Worm (Caenorhabditis elegans): ENCODE results near the gene JC8.4.

DNA sequence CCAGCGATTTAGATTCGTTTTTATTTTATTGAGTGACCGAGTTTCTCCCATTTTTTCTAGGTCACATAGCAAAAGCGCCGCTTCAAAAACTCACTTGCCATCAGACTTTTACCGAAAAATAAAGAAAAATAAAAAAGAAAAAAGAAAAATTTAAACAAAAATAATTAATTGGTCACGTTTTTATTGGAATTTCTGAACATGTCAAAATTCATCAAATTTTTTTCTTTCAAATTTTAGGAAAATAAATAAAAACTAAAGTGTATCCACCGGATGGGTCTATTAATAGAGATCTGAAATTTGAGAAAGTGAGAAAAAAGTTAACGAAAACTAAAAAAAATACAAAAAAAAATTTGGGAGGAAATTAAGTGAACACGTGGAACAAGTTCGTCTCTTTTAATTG is 33.9 kb upstream of the JC8.4 start, which contains the start of gene C48D1.9:
- TF ChIP-seq lsy-2 (tag; optimal IDR thresholded peaks at IDR 0.05) (no peak), nhr-12 (tag; optimal IDR thresholded peaks at IDR 0.05) (no peak), nhr-237 (tag; optimal IDR thresholded peaks at IDR 0.05) (no peak), unc-120 (tag; optimal IDR thresholded peaks at IDR 0.05; ENCODE audit: poor library complexity, severe bottlenecking) (no peak), pha-4 (tag; optimal IDR thresholded peaks at IDR 0.05) (no peak), cnd-1 (tag; optimal IDR thresholded peaks at IDR 0.05) (no peak), flh-1 (GFP tag; optimal IDR thresholded peaks at IDR 0.05) (no peak), nhr-28 (tag; optimal IDR thresholded peaks at IDR 0.05) (no peak), ces-1 (GFP tag; optimal IDR thresholded peaks at IDR 0.05) (no peak), mab-5 (tag; optimal IDR thresholded peaks at IDR 0.05) (no peak), unc-39 (tag; optimal IDR thresholded peaks at IDR 0.05) (no peak), lin-13 (tag; optimal IDR thresholded peaks at IDR 0.05) (no peak)

Data from whole organism, mixed stage, embryonic.